Fruit fly (Drosophila melanogaster) whole organism, embryonic: Measurements from ENCODE around the gene CG17784.

ENCODE experiments used
- Abd-B ChIP-seq: fragments of 200-800 bp; sonication (Bioruptor generic); optimal IDR thresholded peaks from 2 replicates; lab custom pipeline; 2018; ENCODE audit warnings: missing biosample characterization, mild to moderate bottlenecking, missing genetic modification characterization, moderate library complexity
- Aef1 ChIP-seq: fragments of 200-800 bp; sonication (Bioruptor generic); IDR thresholded peaks from 3 replicates; pipeline ENCODE4 v1.3.6; 2022; ENCODE audit warnings: missing biosample characterization, missing genetic modification characterization
- Bgb ChIP-seq: fragments of 200-800 bp; sonication (Bioruptor generic); IDR thresholded peaks from 2 replicates; pipeline ENCODE4 v1.3.6; 2022; ENCODE audit warnings: missing biosample characterization, missing genetic modification characterization; ENCODE audit not compliant: partially characterized antibody
- CG10543 ChIP-seq: fragments of 200-800 bp; sonication (Bioruptor generic); optimal IDR thresholded peaks from 3 replicates; lab custom pipeline; 2017; ENCODE audit warnings: missing biosample characterization, mild to moderate bottlenecking, missing genetic modification characterization, moderate library complexity
- CG12659 ChIP-seq: fragments of 200-800 bp; sonication (Bioruptor generic); optimal IDR thresholded peaks from 3 replicates; lab custom pipeline; 2017; ENCODE audit warnings: mild to moderate bottlenecking, missing biosample characterization, missing genetic modification reagents, missing genetic modification characterization
- CG13287 ChIP-seq: fragments of 200-800 bp; sonication (Bioruptor generic); IDR thresholded peaks from 2 replicates; pipeline ENCODE4 v1.3.6; 2022; ENCODE audit warnings: missing biosample characterization, missing genetic modification characterization; ENCODE audit not compliant: partially characterized antibody
- CG14014 ChIP-seq: fragments of 200-800 bp; sonication (Bioruptor generic); IDR thresholded peaks from 2 replicates; pipeline ENCODE4 v1.3.6; 2022; ENCODE audit warnings: missing biosample characterization, missing genetic modification characterization
- CG1529 ChIP-seq: fragments of 200-800 bp; sonication (Bioruptor generic); optimal IDR thresholded peaks from 3 replicates; lab custom pipeline; 2018; ENCODE audit warnings: missing biosample characterization, missing genetic modification characterization
- CG15601 ChIP-seq: fragments of 200-800 bp; sonication (Bioruptor generic); optimal IDR thresholded peaks from 3 replicates; lab custom pipeline; 2019; ENCODE audit warnings: missing biosample characterization, mild to moderate bottlenecking, missing genetic modification characterization, moderate library complexity
- CG1647 ChIP-seq: fragments of 200-800 bp; sonication (Bioruptor generic); optimal IDR thresholded peaks from 3 replicates; lab custom pipeline; 2016; ENCODE audit warnings: missing biosample characterization, missing genetic modification characterization
- CG17328 ChIP-seq: fragments of 200-800 bp; sonication (Bioruptor generic); IDR thresholded peaks from 2 replicates; pipeline ENCODE4 v1.3.6; 2022; ENCODE audit warnings: missing biosample characterization, missing genetic modification characterization
- CG4424 ChIP-seq: fragments of 200-800 bp; sonication (Bioruptor generic); optimal IDR thresholded peaks from 3 replicates; lab custom pipeline; 2016; ENCODE audit warnings: missing biosample characterization, missing genetic modification characterization
- CG7357 ChIP-seq: fragments of 200-800 bp; sonication (Bioruptor generic); IDR thresholded peaks from 3 replicates; pipeline ENCODE4 v1.3.6; 2022; ENCODE audit warnings: missing biosample characterization, missing genetic modification characterization
- CG7839 ChIP-seq: fragments of 200-800 bp; sonication (Bioruptor generic); optimal IDR thresholded peaks from 3 replicates; lab custom pipeline; 2018; ENCODE audit warnings: missing biosample characterization, mild to moderate bottlenecking, missing genetic modification characterization, moderate library complexity
- CG8765 ChIP-seq: fragments of 200-800 bp; sonication (Bioruptor generic); IDR thresholded peaks from 2 replicates; pipeline ENCODE4 v1.3.6; 2022; ENCODE audit warnings: missing biosample characterization, missing genetic modification characterization
- Dbx ChIP-seq: fragments of 200-800 bp; sonication (Bioruptor generic); IDR thresholded peaks from 3 replicates; pipeline ENCODE4 v1.3.6; 2022; ENCODE audit warnings: missing biosample characterization, missing genetic modification characterization
- Dref ChIP-seq: fragments of 200-800 bp; sonication (Bioruptor generic); IDR thresholded peaks from 2 replicates; pipeline ENCODE4 v1.3.6; 2022; ENCODE audit warnings: missing biosample characterization, missing genetic modification characterization
- E2f1 ChIP-seq: fragments of 200-800 bp; sonication (Bioruptor generic); IDR thresholded peaks from 2 replicates; pipeline ENCODE4 v1.3.6; 2022; ENCODE audit warnings: missing biosample characterization, missing genetic modification characterization
- HLH3B ChIP-seq: fragments of 200-800 bp; sonication (Bioruptor generic); IDR thresholded peaks from 2 replicates; pipeline ENCODE4 v1.3.6; 2022; ENCODE audit warnings: missing biosample characterization, missing genetic modification characterization
- HLH4C ChIP-seq: fragments of 200-800 bp; sonication (Bioruptor generic); IDR thresholded peaks from 3 replicates; pipeline ENCODE4 v1.3.6; 2022; ENCODE audit warnings: missing biosample characterization, missing genetic modification characterization; ENCODE audit not compliant: partially characterized antibody
- Hr51 ChIP-seq, 2 experiments: fragments of 200-800 bp; sonication (Bioruptor generic); optimal IDR thresholded peaks; 2 replicates in 1 of 2; 3 replicates in 1 of 2; lab custom pipeline; 2016 to 2018; ENCODE audit warnings: missing biosample characterization in 2 of 2, missing genetic modification characterization in 2 of 2, mild to moderate bottlenecking in 1 of 2, moderate library complexity in 1 of 2
- Jarid2 ChIP-seq: fragments of 200-800 bp; sonication (Bioruptor generic); optimal IDR thresholded peaks from 3 replicates; lab custom pipeline; 2017; ENCODE audit warnings: mild to moderate bottlenecking, missing biosample characterization, missing genetic modification reagents, missing genetic modification characterization
- MBD-R2 ChIP-seq: fragments of 200-800 bp; sonication (Bioruptor generic); IDR thresholded peaks from 2 replicates; pipeline ENCODE4 v1.3.6; 2022; ENCODE audit warnings: missing biosample characterization, missing genetic modification characterization
- Ptx1 ChIP-seq: fragments of 200-800 bp; sonication (Bioruptor generic); IDR thresholded peaks from 2 replicates; pipeline ENCODE4 v1.3.6; 2022; ENCODE audit warnings: missing biosample characterization, missing genetic modification characterization
- Rx ChIP-seq: fragments of 200-800 bp; sonication (Bioruptor generic); IDR thresholded peaks from 2 replicates; pipeline ENCODE4 v1.3.6; 2022; ENCODE audit warnings: missing biosample characterization, missing genetic modification characterization
- Sin3A ChIP-seq: fragments of >200 bp; optimal IDR thresholded peaks from 2 replicates; lab custom pipeline; 2018
- Ssrp ChIP-seq: fragments of 200-800 bp; sonication (Bioruptor generic); optimal IDR thresholded peaks from 2 replicates; lab custom pipeline; 2018; ENCODE audit warnings: missing biosample characterization, mild to moderate bottlenecking, missing genetic modification characterization, moderate library complexity
- Taf1 ChIP-seq: fragments of 200-800 bp; sonication (Bioruptor generic); IDR thresholded peaks from 2 replicates; pipeline ENCODE4 v1.3.6; 2022; ENCODE audit warnings: missing biosample characterization, missing genetic modification characterization
- Xrp1 ChIP-seq: fragments of 200-800 bp; sonication (Bioruptor generic); IDR thresholded peaks from 2 replicates; pipeline ENCODE4 v1.3.6; 2022; ENCODE audit warnings: missing biosample characterization, missing genetic modification characterization
- cg ChIP-seq: fragments of 200-800 bp; sonication (Bioruptor generic); optimal IDR thresholded peaks from 3 replicates; lab custom pipeline; 2019; ENCODE audit warnings: missing biosample characterization, mild to moderate bottlenecking, missing genetic modification characterization, moderate library complexity
- chif ChIP-seq, 2 experiments: fragments of 200-800 bp; sonication (Bioruptor generic); optimal IDR thresholded peaks; 3 replicates each; lab custom pipeline; 2016; ENCODE audit warnings: missing biosample characterization in 2 of 2, missing genetic modification characterization in 2 of 2
- chn ChIP-seq: fragments of 200-800 bp; sonication (Bioruptor generic); optimal IDR thresholded peaks from 2 replicates; lab custom pipeline; 2016; ENCODE audit warnings: missing biosample characterization, missing genetic modification characterization
- dimm ChIP-seq: fragments of 200-800 bp; sonication (Bioruptor generic); IDR thresholded peaks from 2 replicates; pipeline ENCODE4 v1.3.6; 2022; ENCODE audit warnings: missing biosample characterization, missing genetic modification characterization
- gsb ChIP-seq: fragments of 200-800 bp; sonication (Bioruptor generic); IDR thresholded peaks from 2 replicates; pipeline ENCODE4 v1.3.6; 2022; ENCODE audit warnings: missing biosample characterization, missing genetic modification characterization
- her ChIP-seq: fragments of 200-800 bp; sonication (Bioruptor generic); optimal IDR thresholded peaks from 2 replicates; lab custom pipeline; 2016; ENCODE audit warnings: missing biosample characterization, missing genetic modification characterization
- mam ChIP-seq: fragments of 200-800 bp; sonication (Bioruptor generic); optimal IDR thresholded peaks from 3 replicates; lab custom pipeline; 2016; ENCODE audit warnings: missing biosample characterization, missing genetic modification characterization
- pho ChIP-seq: fragments of 200-800 bp; sonication (Bioruptor generic); optimal IDR thresholded peaks from 2 replicates; lab custom pipeline; 2016; ENCODE audit warnings: missing biosample characterization, missing genetic modification characterization
- pum ChIP-seq: fragments of 200-800 bp; sonication (Bioruptor generic); optimal IDR thresholded peaks from 2 replicates; lab custom pipeline; 2016; ENCODE audit warnings: missing biosample characterization, missing genetic modification characterization
- row ChIP-seq: fragments of 200-800 bp; sonication (Bioruptor generic); IDR thresholded peaks from 3 replicates; pipeline ENCODE4 v1.3.6; 2022; ENCODE audit warnings: missing biosample characterization, missing genetic modification characterization
- sr ChIP-seq: fragments of 200-800 bp; sonication (Bioruptor generic); IDR thresholded peaks from 3 replicates; pipeline ENCODE4 v1.3.6; 2022; ENCODE audit warnings: missing biosample characterization, missing genetic modification characterization
- ssp ChIP-seq: fragments of 200-800 bp; sonication (Bioruptor generic); IDR thresholded peaks from 2 replicates; pipeline ENCODE4 v1.3.6; 2022; ENCODE audit warnings: missing biosample characterization, missing genetic modification characterization
- stwl ChIP-seq: fragments of 200-800 bp; sonication (Bioruptor generic); optimal IDR thresholded peaks from 3 replicates; lab custom pipeline; 2018; ENCODE audit warnings: missing biosample characterization, mild to moderate bottlenecking, missing genetic modification characterization, moderate library complexity
- ttk ChIP-seq: fragments of 200-800 bp; sonication (Bioruptor generic); IDR thresholded peaks from 2 replicates; pipeline ENCODE4 v2.1.2; 2022; ENCODE audit warnings: missing biosample characterization, missing genetic modification characterization
- unc-4 ChIP-seq: fragments of 200-800 bp; sonication (Bioruptor generic); IDR thresholded peaks from 2 replicates; pipeline ENCODE4 v1.3.6; 2022; ENCODE audit warnings: missing biosample characterization, missing genetic modification characterization; ENCODE audit not compliant: partially characterized antibody
- unpg ChIP-seq: fragments of 200-800 bp; sonication (Bioruptor generic); optimal IDR thresholded peaks from 3 replicates; lab custom pipeline; 2018; ENCODE audit warnings: missing biosample characterization, mild to moderate bottlenecking, missing genetic modification characterization, moderate library complexity
- wek ChIP-seq: fragments of 200-800 bp; sonication (Bioruptor generic); optimal IDR thresholded peaks from 3 replicates; lab custom pipeline; 2018; ENCODE audit warnings: missing biosample characterization, mild to moderate bottlenecking, missing genetic modification characterization, moderate library complexity
- zen ChIP-seq: fragments of 200-800 bp; sonication (Bioruptor generic); optimal IDR thresholded peaks from 3 replicates; lab custom pipeline; 2018; ENCODE audit warnings: missing biosample characterization, mild to moderate bottlenecking, missing genetic modification characterization, moderate library complexity
- zfh1 ChIP-seq: fragments of 200-800 bp; sonication (Bioruptor generic); IDR thresholded peaks from 3 replicates; pipeline ENCODE4 v1.3.6; 2022; ENCODE audit warnings: missing biosample characterization, missing genetic modification characterization

Gene CG17784

DNA sequence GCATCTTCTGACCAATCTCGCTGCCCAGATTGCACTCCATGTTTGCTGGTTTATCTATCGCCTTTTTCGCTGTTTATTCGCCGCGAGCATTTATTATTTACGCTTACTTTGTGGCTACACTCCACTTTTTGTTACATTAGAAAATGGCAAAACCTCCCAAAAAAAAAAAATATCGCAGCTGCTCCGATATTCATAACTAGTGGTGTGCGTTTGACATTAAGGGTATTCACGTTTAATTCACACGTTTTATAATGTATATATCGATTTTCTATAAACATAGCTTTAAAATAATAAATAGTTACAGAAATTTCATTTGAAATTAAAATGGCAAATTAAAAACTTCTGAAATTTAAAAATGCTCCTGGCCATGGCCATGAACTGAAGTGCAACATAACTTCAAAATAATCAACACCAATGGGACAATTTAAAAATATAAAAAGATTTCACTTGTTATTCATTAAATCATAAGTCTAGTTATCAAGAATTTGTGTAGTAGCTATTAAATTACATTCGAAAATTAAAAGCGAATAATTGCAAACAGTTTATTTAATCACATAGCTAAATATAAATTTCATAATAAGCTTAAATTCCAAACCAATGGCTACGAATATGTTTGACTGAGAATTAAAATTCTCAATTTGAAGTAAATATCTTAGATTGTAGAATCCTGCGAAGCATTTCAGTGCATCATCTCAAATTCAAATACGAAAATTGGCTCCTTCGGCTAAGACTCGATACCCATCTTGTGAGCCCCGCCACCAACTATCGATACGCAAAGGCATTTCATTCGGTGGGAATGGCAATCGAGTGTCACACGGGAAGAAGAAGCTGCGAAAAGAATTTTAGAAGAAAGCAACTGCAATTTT lies 46.3 kb downstream of the CG17784 start, which contains the start of the genes Nab2 and BRWD3:
TSS of gene Nab2 (minus strand) at position 203 of the 866 bp plus-strand sequence.
TSS of gene BRWD3 (plus strand) at position 784 of the 866 bp plus-strand sequence.
- TF ChIP-seq mam (GFP tag; lab: Kevin White, UChicago), result peak; percentile 17
- no peak for TF ChIP-seq cg (GFP tag; lab: Kevin White, UChicago)
- TF ChIP-seq Ssrp (tag; lab: Kevin White, UChicago), result peak; percentile 22
- peak; percentile 83 for TF ChIP-seq wek (GFP tag; lab: Kevin White, UChicago)
- peak; percentile 49; the same call in 1 of the 2 replicates for TF ChIP-seq CG17328 (GFP tag; lab: Robert Waterston, UW)
- TF ChIP-seq Bgb (GFP tag; lab: Robert Waterston, UW), result peak; percentile 81
- peak; percentile 18 for TF ChIP-seq Sin3A (lab: Kevin White, UChicago)
- TF ChIP-seq unpg (GFP tag; lab: Kevin White, UChicago), result no peak
- peak; percentile 19; the same call in 1 of the 3 replicates for TF ChIP-seq Dbx (GFP tag; lab: Robert Waterston, UW)
- peak; percentile 41; the same call in 1 of the 3 replicates for TF ChIP-seq CG7357 (GFP tag; lab: Robert Waterston, UW)
- TF ChIP-seq row (GFP tag; lab: Robert Waterston, UW), result peak; percentile 70
- TF ChIP-seq Taf1 (GFP tag; lab: Robert Waterston, UW), result no peak
- peak; percentile 23 for TF ChIP-seq stwl (tag; lab: Kevin White, UChicago)
- TF ChIP-seq chif (GFP tag; optimal IDR thresholded peaks at IDR 0.05; lab: Kevin White, UChicago), result peak in 1 of 2 experiments; percentile 6
- TF ChIP-seq CG15601 (tag; lab: Kevin White, UChicago), result no peak
- TF ChIP-seq CG1529, result no peak
- TF ChIP-seq ttk (GFP tag; lab: Robert Waterston, UW), result 0 out of 2 replicates have a peak, but pooled peaks have one; percentile 24
- TF ChIP-seq E2f1 (GFP tag; lab: Robert Waterston, UW), result peak; percentile 45; the same call in 1 of the 2 replicates
- no peak for TF ChIP-seq chn (GFP tag; lab: Kevin White, UChicago)
- TF ChIP-seq unc-4 (GFP tag; lab: Robert Waterston, UW), result peak; percentile 62
- peak; percentile 29; the same call in 1 of the 2 replicates for TF ChIP-seq HLH3B
- 0 out of 2 replicates have a peak, but pooled peaks have one; percentile 28 for TF ChIP-seq CG8765 (GFP tag; lab: Robert Waterston, UW)
- TF ChIP-seq her (GFP tag; lab: Kevin White, UChicago), result no peak
- no peak for TF ChIP-seq CG7839 (tag; lab: Kevin White, UChicago)
- TF ChIP-seq gsb (GFP tag; lab: Robert Waterston, UW), result no peak
- TF ChIP-seq Ptx1 (GFP tag; lab: Robert Waterston, UW), result peak; percentile 35; the same call in 1 of the 2 replicates
- TF ChIP-seq CG10543 (GFP tag; lab: Kevin White, UChicago), result peak; percentile 38
- TF ChIP-seq zen, result peak; percentile 28
- TF ChIP-seq ssp (GFP tag; lab: Robert Waterston, UW), result 0 out of 2 replicates have a peak, but pooled peaks have one; percentile 17
- TF ChIP-seq Dref (GFP tag; lab: Robert Waterston, UW), result peak; percentile 82
- TF ChIP-seq Jarid2 (GFP tag; lab: Kevin White, UChicago), result no peak
- peak; percentile 1 for TF ChIP-seq pho
- TF ChIP-seq sr, result no peak
- no peak for TF ChIP-seq CG1647
- TF ChIP-seq Aef1 (GFP tag; lab: Robert Waterston, UW), result peak; percentile 24; the same call in 1 of the 3 replicates
- TF ChIP-seq CG13287 (GFP tag; lab: Robert Waterston, UW), result peak; percentile 52
- TF ChIP-seq zfh1, result 0 out of 3 replicates have a peak, but pooled peaks have one; percentile 37
- TF ChIP-seq Hr51 (GFP tag; optimal IDR thresholded peaks at IDR 0.05; lab: Kevin White, UChicago), result no peak
- TF ChIP-seq CG14014, result peak; percentile 51; the same call in 1 of the 2 replicates
- TF ChIP-seq CG4424 (GFP tag; lab: Kevin White, UChicago), result peak; percentile 52
- peak; percentile 67 for TF ChIP-seq MBD-R2 (GFP tag; lab: Robert Waterston, UW)
- TF ChIP-seq Xrp1 (GFP tag; lab: Robert Waterston, UW), result peak; percentile 47; the same call in 1 of the 2 replicates
- TF ChIP-seq Rx (GFP tag; lab: Robert Waterston, UW), result peak; percentile 22; the same call in 1 of the 2 replicates
- no peak for TF ChIP-seq dimm
- TF ChIP-seq pum (GFP tag; lab: Kevin White, UChicago), result no peak
- peak; percentile 3 for TF ChIP-seq Abd-B
- peak; percentile 43 for TF ChIP-seq HLH4C (GFP tag; lab: Robert Waterston, UW)
- TF ChIP-seq CG12659 (GFP tag; lab: Kevin White, UChicago), result peak; percentile 42
